Worm (Caenorhabditis elegans) whole organism, young adult: Measurements from ENCODE around the gene best-7.
A peak's percentile ranks its signal among the peaks of the same experiment; 100 is the strongest.

Experiments
- C17E4.6 ChIP-seq: fragments of 200-800 bp; sonication (Bioruptor generic); IDR thresholded peaks from 2 replicates; pipeline ENCODE4 v1.3.6; 2022; ENCODE audit warnings: missing genetic modification reagents, missing genetic modification characterization, missing compliant biosample characterization
- D2030.7 ChIP-seq: fragments of 200-800 bp; sonication (Bioruptor generic); IDR thresholded peaks from 2 replicates; pipeline ENCODE4 v1.3.6; 2022; ENCODE audit warnings: missing genetic modification reagents, missing genetic modification characterization, missing compliant biosample characterization
- F23B12.7 ChIP-seq: sonication (generic microtip); optimal IDR thresholded peaks from 2 replicates; lab custom pipeline; 2017; ENCODE audit warnings: missing genetic modification characterization, mild to moderate bottlenecking, missing compliant biosample characterization, antibody characterized with exemption, moderate library complexity; ENCODE audit not compliant: insufficient read depth
- K11D2.4 ChIP-seq: fragments of 200-800 bp; sonication (Bioruptor generic); IDR thresholded peaks from 2 replicates; pipeline ENCODE4 v1.3.6; 2022; ENCODE audit warnings: missing genetic modification reagents, missing genetic modification characterization, missing compliant biosample characterization
- T07F8.4 ChIP-seq: sonication (generic microtip); optimal IDR thresholded peaks from 2 replicates; lab custom pipeline; 2016; ENCODE audit warnings: mild to moderate bottlenecking, missing genetic modification characterization, moderate library complexity, missing compliant biosample characterization
- Y53G8AR.9 ChIP-seq: fragments of 200-800 bp; sonication (Bioruptor generic); conservative IDR thresholded peaks from 2 replicates; pipeline ENCODE4 v1.3.6; 2022; ENCODE audit warnings: missing genetic modification reagents, missing genetic modification characterization, missing compliant biosample characterization
- akir-1 ChIP-seq: fragments of 200-800 bp; sonication (Bioruptor generic); optimal IDR thresholded peaks from 2 replicates; lab custom pipeline; 2018; ENCODE audit warnings: mild to moderate bottlenecking, missing genetic modification characterization, moderate library complexity, missing compliant biosample characterization
- aptf-2 ChIP-seq: fragments of 200-800 bp; sonication (Bioruptor generic); conservative IDR thresholded peaks from 2 replicates; pipeline ENCODE4 v1.3.6; 2022; ENCODE audit warnings: missing genetic modification reagents, missing genetic modification characterization, missing compliant biosample characterization
- attf-3 ChIP-seq: fragments of 200-800 bp; sonication (Bioruptor generic); conservative IDR thresholded peaks from 2 replicates; pipeline ENCODE4 v1.3.6; 2022; ENCODE audit warnings: missing genetic modification reagents, missing genetic modification characterization, missing compliant biosample characterization
- attf-5 ChIP-seq: fragments of 200-800 bp; sonication (Bioruptor generic); optimal IDR thresholded peaks from 2 replicates; lab custom pipeline; 2018; ENCODE audit warnings: mild to moderate bottlenecking, missing genetic modification characterization, missing compliant biosample characterization
- cebp-1 ChIP-seq, 2 experiments: fragments of 200-800 bp in 1 of 2; sonication (Bioruptor generic) in 1 of 2; sonication (generic microtip) in 1 of 2; IDR thresholded peaks in 1 of 2; optimal IDR thresholded peaks in 1 of 2; 2 replicates each; pipeline versions ENCODE4 v1.3.6 to Lab custom; 2017 to 2022; ENCODE audit warnings: missing compliant biosample characterization in 2 of 2, missing genetic modification characterization in 2 of 2, mild to moderate bottlenecking in 1 of 2, missing genetic modification reagents in 1 of 2, moderate library complexity in 1 of 2
- ceh-100 ChIP-seq: fragments of 200-800 bp; sonication (Bioruptor generic); IDR thresholded peaks from 2 replicates; pipeline ENCODE4 v1.3.6; 2022; ENCODE audit warnings: missing genetic modification reagents, missing genetic modification characterization, missing compliant biosample characterization
- ceh-91 ChIP-seq: fragments of 200-800 bp; sonication (Bioruptor generic); IDR thresholded peaks from 2 replicates; pipeline ENCODE4 v1.3.6; 2022; ENCODE audit warnings: missing genetic modification reagents, missing genetic modification characterization, missing compliant biosample characterization
- chd-7 ChIP-seq: sonication (generic microtip); optimal IDR thresholded peaks from 2 replicates; lab custom pipeline; 2016; ENCODE audit warnings: mild to moderate bottlenecking, missing genetic modification characterization, moderate library complexity, missing compliant biosample characterization
- die-1 ChIP-seq: sonication (generic microtip); optimal IDR thresholded peaks from 2 replicates; lab custom pipeline; 2016; ENCODE audit warnings: missing genotype, mild to moderate bottlenecking, missing genetic modification characterization, missing compliant biosample characterization
- dox-1 ChIP-seq: fragments of 200-800 bp; sonication (Bioruptor generic); IDR thresholded peaks from 2 replicates; pipeline ENCODE4 v1.3.6; 2022; ENCODE audit warnings: missing genetic modification reagents, missing genetic modification characterization, missing compliant biosample characterization
- dpff-1 ChIP-seq: sonication (generic microtip); optimal IDR thresholded peaks from 2 replicates; lab custom pipeline; 2017; ENCODE audit warnings: mild to moderate bottlenecking, missing genetic modification characterization, missing compliant biosample characterization
- egrh-3 ChIP-seq: fragments of 200-800 bp; sonication (Bioruptor generic); IDR thresholded peaks from 2 replicates; pipeline ENCODE4 v1.3.6; 2022; ENCODE audit warnings: missing genetic modification reagents, missing genetic modification characterization, missing compliant biosample characterization
- hlh-12 ChIP-seq: sonication (generic microtip); optimal IDR thresholded peaks from 2 replicates; lab custom pipeline; 2016; ENCODE audit warnings: missing genetic modification characterization, missing compliant biosample characterization
- hmg-20 ChIP-seq: fragments of 200-800 bp; sonication (Bioruptor generic); IDR thresholded peaks from 2 replicates; pipeline ENCODE4 v1.3.6; 2022; ENCODE audit warnings: missing genetic modification reagents, missing genetic modification characterization, missing compliant biosample characterization
- lsl-1 ChIP-seq: fragments of 200-800 bp; sonication (Bioruptor generic); optimal IDR thresholded peaks from 2 replicates; lab custom pipeline; 2018; ENCODE audit warnings: mild to moderate bottlenecking, missing genetic modification characterization, moderate library complexity, missing compliant biosample characterization
- mcd-1 ChIP-seq: fragments of 200-800 bp; sonication (Bioruptor generic); IDR thresholded peaks from 2 replicates; pipeline ENCODE4 v1.3.6; 2022; ENCODE audit warnings: missing genetic modification reagents, missing genetic modification characterization, missing compliant biosample characterization
- mel-28 ChIP-seq: sonication (generic microtip); optimal IDR thresholded peaks from 2 replicates; lab custom pipeline; 2016; ENCODE audit warnings: borderline replicate concordance, mild to moderate bottlenecking, missing genetic modification characterization, missing compliant biosample characterization
- nhr-179 ChIP-seq: sonication (generic microtip); optimal IDR thresholded peaks from 2 replicates; lab custom pipeline; 2016; ENCODE audit warnings: mild to moderate bottlenecking, missing genetic modification characterization, missing compliant biosample characterization
- nhr-80 ChIP-seq: sonication (generic microtip); optimal IDR thresholded peaks from 2 replicates; lab custom pipeline; 2016; ENCODE audit warnings: missing genetic modification characterization, missing compliant biosample characterization
- rcor-1 ChIP-seq: fragments of 200-800 bp; sonication (Bioruptor generic); IDR thresholded peaks from 2 replicates; pipeline ENCODE4 v1.3.6; 2022; ENCODE audit warnings: missing genetic modification reagents, missing genetic modification characterization, missing compliant biosample characterization
- rpc-1 ChIP-seq, 2 experiments: fragments of 150-350 bp in 1 of 2; sonication (generic microtip) in 1 of 2; optimal IDR thresholded peaks; 2 replicates each; lab custom pipeline; 2014 to 2018; ENCODE audit warnings: missing biosample characterization in 1 of 2, missing genetic modification characterization in 1 of 2, missing genetic modification reagents in 1 of 2, missing genotype in 1 of 2
- snpc-1.1 ChIP-seq: sonication (generic microtip); optimal IDR thresholded peaks from 2 replicates; lab custom pipeline; 2017; ENCODE audit warnings: missing genetic modification characterization, mild to moderate bottlenecking, missing compliant biosample characterization, antibody characterized with exemption, moderate library complexity, missing genotype, missing genetic modification reagents; ENCODE audit not compliant: insufficient read depth
- xnd-1 ChIP-seq: sonication (generic microtip); optimal IDR thresholded peaks from 2 replicates; lab custom pipeline; 2016; ENCODE audit warnings: missing genotype, missing genetic modification reagents, missing genetic modification characterization, missing compliant biosample characterization
- ztf-25 ChIP-seq: fragments of 200-800 bp; sonication (Bioruptor generic); IDR thresholded peaks from 2 replicates; pipeline ENCODE4 v1.3.6; 2022; ENCODE audit warnings: missing genetic modification reagents, missing genetic modification characterization, missing compliant biosample characterization
- ztf-28 ChIP-seq: fragments of 200-800 bp; sonication (Bioruptor generic); IDR thresholded peaks from 2 replicates; pipeline ENCODE4 v1.3.6; 2022; ENCODE audit warnings: missing genetic modification reagents, missing genetic modification characterization, missing compliant biosample characterization
- ztf-6 ChIP-seq: fragments of 200-800 bp; sonication (Bioruptor generic); IDR thresholded peaks from 2 replicates; pipeline ENCODE4 v1.3.6; 2022; ENCODE audit warnings: missing genetic modification reagents, missing genetic modification characterization, missing compliant biosample characterization

Gene best-7

DNA sequence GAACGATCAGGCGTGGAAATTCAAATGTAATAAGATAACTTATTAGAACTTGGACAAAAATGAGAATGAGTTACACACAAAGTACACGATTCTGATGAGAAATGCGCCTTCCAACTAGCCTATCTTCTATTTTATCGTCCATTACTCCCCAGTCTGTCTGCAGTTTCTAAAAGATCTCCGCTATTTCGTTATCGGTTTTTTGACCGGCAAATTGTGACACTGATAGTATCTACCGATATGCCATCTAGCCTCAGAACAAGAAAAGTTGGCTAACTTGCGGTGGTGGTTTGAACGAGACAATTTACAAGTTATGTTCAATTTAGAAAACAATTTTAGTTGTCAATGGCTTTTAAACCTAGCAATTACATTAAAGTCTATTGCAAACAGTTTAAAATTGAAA is 18.6 kb downstream of the best-7 start:
- TF ChIP-seq nhr-80 (tag; lab: Kevin White, UChicago) (peak; percentile 70), ztf-6 (GFP tag; lab: Robert Waterston, UW) (no peak)
- TF ChIP-seq, all 124 proteins: peak for 1

DNA sequence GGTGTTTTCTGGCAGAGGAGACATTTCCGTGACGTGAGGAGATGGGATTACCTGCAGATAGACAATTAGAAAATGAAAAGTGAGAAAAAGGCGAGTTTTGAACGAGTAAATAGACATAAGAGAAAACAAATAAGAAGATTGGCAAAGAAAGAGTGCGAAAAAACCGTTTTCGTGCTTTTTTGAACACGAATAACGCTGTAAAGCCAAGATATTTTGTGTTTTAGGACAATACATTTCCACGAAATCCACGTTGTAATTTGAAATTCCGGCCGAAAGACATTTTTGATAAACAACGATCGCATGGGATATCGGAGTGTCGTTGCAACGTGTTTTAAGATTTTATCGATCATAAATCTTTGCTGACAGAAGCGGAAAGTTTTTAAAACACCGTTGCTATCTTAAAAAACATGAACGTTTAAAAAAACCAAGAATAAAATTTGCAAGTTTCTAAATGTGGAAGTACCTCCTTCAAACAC is 19.3 kb downstream of the best-7 start, which contains the start of gene adk-1:
Gene adk-1 (minus strand): TSS at position 51 of the 476 bp plus-strand sequence.
- TF ChIP-seq attf-3 (GFP tag; lab: Robert Waterston, UW), result peak; percentile 83
- TF ChIP-seq ceh-91 (GFP tag; lab: Robert Waterston, UW), result no peak
- no peak for TF ChIP-seq attf-5

DNA sequence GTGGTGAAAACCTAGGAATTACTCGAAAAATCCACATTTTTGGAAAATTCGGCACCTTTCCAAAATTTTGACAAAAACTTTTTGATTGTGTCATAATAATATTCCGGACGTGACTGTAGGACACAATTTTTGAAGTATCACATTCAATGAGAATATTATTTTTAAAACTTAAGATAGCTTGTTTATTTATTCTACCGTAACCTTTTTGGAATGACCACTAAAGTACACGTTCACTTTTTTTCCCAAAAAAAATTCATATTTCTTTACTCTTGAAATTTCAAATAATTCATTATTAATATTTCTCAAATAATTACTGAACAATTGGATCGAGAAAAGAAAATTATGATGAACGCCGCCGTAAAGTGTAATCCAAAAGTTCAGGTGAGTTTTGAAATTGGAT is 22.9 kb downstream of the best-7 start, which contains the start of gene R07H5.9:
Gene R07H5.9 (plus strand): TSS at position 301 of the 400 bp plus-strand sequence.
- TF ChIP-seq chd-7 (tag; lab: Kevin White, UChicago), result no peak
- no peak for TF ChIP-seq die-1 (tag; lab: Kevin White, UChicago)
- TF ChIP-seq T07F8.4 (tag; lab: Kevin White, UChicago), result no peak
- no peak for TF ChIP-seq rcor-1 (GFP tag; lab: Robert Waterston, UW)
- TF ChIP-seq F23B12.7 (tag; lab: Kevin White, UChicago), result no peak
- TF ChIP-seq nhr-179 (tag; lab: Kevin White, UChicago), result no peak
- no peak for TF ChIP-seq hmg-20
- no peak for TF ChIP-seq akir-1 (GFP tag; lab: Kevin White, UChicago)
- no peak for TF ChIP-seq snpc-1.1 (tag; lab: Kevin White, UChicago)
- no peak for TF ChIP-seq xnd-1 (tag; lab: Kevin White, UChicago)
- TF ChIP-seq Y53G8AR.9 (GFP tag; lab: Robert Waterston, UW), result no peak
- no peak for TF ChIP-seq mel-28
- no peak for TF ChIP-seq K11D2.4 (GFP tag; lab: Robert Waterston, UW)
- no peak for TF ChIP-seq lsl-1 (GFP tag; lab: Kevin White, UChicago)
- TF ChIP-seq ztf-6 (GFP tag; lab: Robert Waterston, UW), result no peak
- no peak for TF ChIP-seq hlh-12 (tag; lab: Kevin White, UChicago)
- TF ChIP-seq dpff-1 (tag; lab: Kevin White, UChicago), result no peak
- TF ChIP-seq rpc-1 (optimal IDR thresholded peaks at IDR 0.05; lab: Kevin White, UChicago), result no peak
- no peak for TF ChIP-seq rpc-1 (tag; optimal IDR thresholded peaks at IDR 0.05; lab: Kevin White, UChicago)

DNA sequence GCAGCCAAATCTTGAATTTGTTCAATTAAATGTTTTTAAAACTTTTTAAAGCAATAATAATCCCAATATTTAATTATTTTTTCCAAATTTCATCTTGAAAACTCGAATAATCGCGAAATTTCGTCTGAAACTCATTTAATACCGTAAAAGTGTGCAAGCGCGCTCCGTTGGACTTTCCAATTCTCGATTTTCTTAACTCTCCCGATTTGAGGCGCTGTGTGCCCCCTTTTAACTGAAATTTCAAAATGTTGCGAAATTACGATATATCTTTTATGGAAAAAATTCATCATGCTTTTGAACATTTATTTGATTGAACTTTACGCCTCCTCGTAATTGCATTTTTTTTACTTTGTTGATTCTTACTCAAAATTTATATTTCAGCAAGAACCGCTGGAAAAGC is 27.7 kb downstream of the best-7 start, which contains the start of gene R07H5.11:
Gene R07H5.11 (plus strand): TSS at position 380 of the 400 bp plus-strand sequence.
- peak; percentile 60 for TF ChIP-seq mcd-1 (GFP tag; lab: Robert Waterston, UW)
- peak; percentile 78 for TF ChIP-seq cebp-1 (GFP tag; IDR thresholded peaks at IDR 0.05; lab: Robert Waterston, UW)
- TF ChIP-seq cebp-1 (tag; optimal IDR thresholded peaks at IDR 0.05; lab: Kevin White, UChicago), result peak; percentile 70

DNA sequence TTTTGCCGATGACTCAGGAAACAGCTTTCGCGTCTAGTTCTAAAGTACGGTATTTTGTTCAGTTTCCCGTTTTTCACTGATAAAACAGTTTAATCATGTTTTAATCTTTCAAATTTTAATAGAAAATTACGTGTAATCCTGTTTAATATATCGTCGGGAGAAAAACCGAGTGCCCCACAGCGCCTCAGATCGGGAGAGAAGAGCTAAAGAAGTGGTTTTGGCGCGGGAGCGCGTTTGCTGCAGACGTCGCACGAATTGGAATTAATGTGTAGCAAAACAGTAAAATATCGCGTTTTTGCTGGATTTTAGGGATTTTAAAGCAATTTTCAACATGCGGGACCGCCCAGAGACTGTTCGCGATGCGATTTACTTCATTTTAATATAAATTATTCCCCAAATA is 29.4 kb downstream of the best-7 start:
- TF ChIP-seq mcd-1 (GFP tag; lab: Robert Waterston, UW) (peak; percentile 77), aptf-2 (GFP tag; lab: Robert Waterston, UW) (peak; percentile 74), attf-3 (GFP tag; lab: Robert Waterston, UW) (0 out of 2 replicates have a peak, but pooled peaks have one; percentile 38), ceh-100 (GFP tag; lab: Robert Waterston, UW) (peak; percentile 89), ztf-28 (GFP tag; lab: Robert Waterston, UW) (peak; percentile 78; the same call in 1 of the 2 replicates), dox-1 (GFP tag; lab: Robert Waterston, UW) (0 out of 2 replicates have a peak, but pooled peaks have one; percentile 45), C17E4.6 (GFP tag; lab: Robert Waterston, UW) (peak; percentile 27; the same call in 1 of the 2 replicates), ztf-25 (GFP tag; lab: Robert Waterston, UW) (peak; percentile 81), D2030.7 (peak; percentile 49), egrh-3 (peak; percentile 47; the same call in 1 of the 2 replicates)
